Worm (Caenorhabditis elegans) whole organism, midembryonic: ENCODE data around the gene lrx-1.

ENCODE experiments used
- T22C8.4 ChIP-seq: fragments of 200-800 bp; sonication (Bioruptor generic); IDR thresholded peaks from 2 replicates; pipeline ENCODE4 v1.3.6; 2022; ENCODE audit warnings: missing genetic modification characterization, missing compliant biosample characterization
- flt-1 ChIP-seq: fragments of 200-800 bp; sonication (Bioruptor generic); IDR thresholded peaks from 2 replicates; pipeline ENCODE4 v1.3.6; 2022; ENCODE audit warnings: missing genetic modification characterization, missing compliant biosample characterization
- klf-2 ChIP-seq: fragments of 200-800 bp; sonication (Bioruptor generic); conservative IDR thresholded peaks from 2 replicates; pipeline ENCODE4 v1.3.6; 2022; ENCODE audit warnings: missing genetic modification reagents, missing genetic modification characterization, missing compliant biosample characterization
- med-1 ChIP-seq: sonication (generic microtip); optimal IDR thresholded peaks from 2 replicates; lab custom pipeline; 2017; ENCODE audit warnings: missing genetic modification characterization, mild to moderate bottlenecking, missing compliant biosample characterization, antibody characterized with exemption, missing genetic modification reagents; ENCODE audit not compliant: insufficient read depth
- ref-1 ChIP-seq: fragments of 200-800 bp; sonication (Bioruptor generic); conservative IDR thresholded peaks from 2 replicates; pipeline ENCODE4 v1.3.6; 2022; ENCODE audit warnings: missing genetic modification reagents, missing genetic modification characterization, missing compliant biosample characterization
- tab-1 ChIP-seq: fragments of 200-800 bp; sonication (Bioruptor generic); IDR thresholded peaks from 2 replicates; pipeline ENCODE4 v1.3.6; 2022; ENCODE audit warnings: missing genetic modification characterization, missing compliant biosample characterization
- ztf-23 ChIP-seq: fragments of 200-800 bp; sonication (Bioruptor generic); IDR thresholded peaks from 2 replicates; pipeline ENCODE4 v1.3.6; 2022; ENCODE audit warnings: missing genetic modification reagents, missing genetic modification characterization, missing compliant biosample characterization
- ztf-29 ChIP-seq: fragments of 200-800 bp; sonication (Bioruptor generic); IDR thresholded peaks from 2 replicates; pipeline ENCODE4 v1.3.6; 2022; ENCODE audit warnings: missing genetic modification reagents, missing genetic modification characterization, missing compliant biosample characterization

- TF ChIP-seq ztf-23 (GFP tag; lab: Robert Waterston, UW), result no peak
- TF ChIP-seq med-1, result no peak
- no peak for TF ChIP-seq klf-2 (GFP tag; lab: Robert Waterston, UW)
- no peak for TF ChIP-seq ref-1 (GFP tag; lab: Robert Waterston, UW)
- TF ChIP-seq ztf-29, result no peak
- no peak for TF ChIP-seq flt-1 (GFP tag; lab: Robert Waterston, UW)
- TF ChIP-seq T22C8.4 (GFP tag; lab: Robert Waterston, UW), result no peak
- TF ChIP-seq tab-1 (GFP tag; lab: Robert Waterston, UW), result no peak
Observed at ce11 chrV:12255343-12255742, 3.0 kb downstream of the lrx-1 start, which contains the start of gene T04H1.12.
